Fruit fly (Drosophila melanogaster): ENCODE results near the gene CG9705.

Gene CG9705

dm6 chr3L:16806823-16807325 is 27.0 kb downstream of the CG9705 start (continued):
- TF ChIP-seq CG7928 (GFP tag; optimal IDR thresholded peaks at IDR 0.05), result no peak
- peak; percentile 80 for TF ChIP-seq grau (tag; optimal IDR thresholded peaks at IDR 0.05)
- no peak for TF ChIP-seq CG11398 (GFP tag; optimal IDR thresholded peaks at IDR 0.05)
- peak; percentile 49; the same call in 1 of the 2 replicates for TF ChIP-seq seq (GFP tag; IDR thresholded peaks at IDR 0.05)
- peak; percentile 36 for TF ChIP-seq nerfin-1 (tag; optimal IDR thresholded peaks at IDR 0.05)
- peak; percentile 9; the same call in 1 of the 2 replicates for TF ChIP-seq CG10321 (GFP tag; IDR thresholded peaks at IDR 0.05)
- peak; percentile 57 for TF ChIP-seq Blimp-1 (GFP tag; optimal IDR thresholded peaks at IDR 0.05)
- TF ChIP-seq Awh (GFP tag; IDR thresholded peaks at IDR 0.05), result no peak
- no peak for TF ChIP-seq CG7271 (tag; optimal IDR thresholded peaks at IDR 0.05)
- no peak for TF ChIP-seq bigmax (GFP tag; optimal IDR thresholded peaks at IDR 0.05)
- no peak for TF ChIP-seq CG17802 (tag; optimal IDR thresholded peaks at IDR 0.05)
- TF ChIP-seq CG6689 (GFP tag; IDR thresholded peaks at IDR 0.05), result peak; percentile 61
- TF ChIP-seq mam (GFP tag; optimal IDR thresholded peaks at IDR 0.05), result peak; percentile 34
- TF ChIP-seq CG16813 (GFP tag; IDR thresholded peaks at IDR 0.05; ENCODE audit: partially characterized antibody), result no peak
- no peak for TF ChIP-seq CG2202 (tag; optimal IDR thresholded peaks at IDR 0.05)
- TF ChIP-seq CG10209 (GFP tag; optimal IDR thresholded peaks at IDR 0.05), result peak; percentile 78
- no peak for TF ChIP-seq disco-r (GFP tag; optimal IDR thresholded peaks at IDR 0.05)
- TF ChIP-seq CG4854 (GFP tag; optimal IDR thresholded peaks at IDR 0.05), result no peak
- no peak for TF ChIP-seq Hr78 (GFP tag; optimal IDR thresholded peaks at IDR 0.05)
- TF ChIP-seq CG17359 (tag; optimal IDR thresholded peaks at IDR 0.05), result peak; percentile 61
- TF ChIP-seq slbo (GFP tag; IDR thresholded peaks at IDR 0.05), result peak; percentile 63; the same call in 1 of the 2 replicates
- peak; percentile 67; the same call in 2 of the 3 replicates for TF ChIP-seq CG11456 (GFP tag; IDR thresholded peaks at IDR 0.05)
- TF ChIP-seq pho (GFP tag; optimal IDR thresholded peaks at IDR 0.05), result peak; percentile 20
- TF ChIP-seq CG7745 (tag; optimal IDR thresholded peaks at IDR 0.05), result no peak
- peak; percentile 29 for TF ChIP-seq CG15696 (tag; optimal IDR thresholded peaks at IDR 0.05)
- TF ChIP-seq ap (GFP tag; IDR thresholded peaks at IDR 0.05), result peak; percentile 43
- peak; percentile 38 for TF ChIP-seq trem (tag; optimal IDR thresholded peaks at IDR 0.05)
- peak; percentile 75 for TF ChIP-seq CG12391 (tag; optimal IDR thresholded peaks at IDR 0.05)
- TF ChIP-seq CG14441 (GFP tag; IDR thresholded peaks at IDR 0.05), result 0 out of 2 replicates have a peak, but pooled peaks have one; percentile 21
- peak; percentile 91 for TF ChIP-seq CG17361 (GFP tag; IDR thresholded peaks at IDR 0.05)
- peak; percentile 14; the same call in 1 of the 2 replicates for TF ChIP-seq ranshi (GFP tag; IDR thresholded peaks at IDR 0.05)
- TF ChIP-seq CG11695 (GFP tag; IDR thresholded peaks at IDR 0.05), result peak; percentile 56; the same call in 2 of the 3 replicates
- TF ChIP-seq Bgb (GFP tag; IDR thresholded peaks at IDR 0.05; ENCODE audit: partially characterized antibody), result no peak
- no peak for TF ChIP-seq zfh2 (GFP tag; optimal IDR thresholded peaks at IDR 0.05)
- TF ChIP-seq CG10654 (GFP tag; optimal IDR thresholded peaks at IDR 0.05), result peak; percentile 34
- no peak for TF ChIP-seq gce (GFP tag; IDR thresholded peaks at IDR 0.05)
- peak; percentile 83 for TF ChIP-seq CoRest (tag; optimal IDR thresholded peaks at IDR 0.05)
- peak; percentile 67; the same call in 1 of the 2 replicates for TF ChIP-seq CG32532 (GFP tag; IDR thresholded peaks at IDR 0.05)
- TF ChIP-seq grn (GFP tag; optimal IDR thresholded peaks at IDR 0.05), result no peak
- TF ChIP-seq CG4360 (GFP tag; IDR thresholded peaks at IDR 0.05), result no peak
- TF ChIP-seq CG13624 (GFP tag; optimal IDR thresholded peaks at IDR 0.05), result no peak
- no peak for TF ChIP-seq CG9609 (GFP tag; optimal IDR thresholded peaks at IDR 0.05)
- peak; percentile 36 for TF ChIP-seq Chrac-16 (GFP tag; optimal IDR thresholded peaks at IDR 0.05)
- TF ChIP-seq luna (GFP tag; optimal IDR thresholded peaks at IDR 0.05), result no peak
- TF ChIP-seq Mad (GFP tag; optimal IDR thresholded peaks at IDR 0.05), result no peak
- no peak for TF ChIP-seq cas (GFP tag; IDR thresholded peaks at IDR 0.05)
- no peak for TF ChIP-seq danr (GFP tag; IDR thresholded peaks at IDR 0.05)
- TF ChIP-seq CG33557 (GFP tag; optimal IDR thresholded peaks at IDR 0.05), result peak; percentile 55
- TF ChIP-seq CG14965 (GFP tag; optimal IDR thresholded peaks at IDR 0.05; ENCODE audit: borderline replicate concordance), result no peak
- TF ChIP-seq Hmr (GFP tag; optimal IDR thresholded peaks at IDR 0.05), result peak; percentile 79

Data from whole organism, embryonic.